Worm (Caenorhabditis elegans): ENCODE measurements around the gene srbc-2.

- TF ChIP-seq ztf-29 (GFP tag; IDR thresholded peaks at IDR 0.05) (no peak), cog-1 (tag; optimal IDR thresholded peaks at IDR 0.05) (no peak), ztf-23 (GFP tag; IDR thresholded peaks at IDR 0.05) (no peak), med-1 (GFP tag; optimal IDR thresholded peaks at IDR 0.05; ENCODE audit: insufficient read depth) (no peak)
Observed at ce11 chrV:3333334-3333733, 43.5 kb downstream of the srbc-2 start, which contains the start of gene C17B7.5.
